Fruit fly (Drosophila melanogaster) whole organism, embryonic: ENCODE data around the gene bmm.

Source experiments
- B-H2 ChIP-seq: fragments of 200-800 bp; sonication (Bioruptor generic); optimal IDR thresholded peaks from 2 replicates; lab custom pipeline; 2018; ENCODE audit warnings: missing biosample characterization, mild to moderate bottlenecking, missing genetic modification characterization
- CG1024 ChIP-seq: fragments of 200-800 bp; sonication (Bioruptor generic); IDR thresholded peaks from 2 replicates; pipeline ENCODE4 v1.3.6; 2022; ENCODE audit warnings: missing biosample characterization, missing genetic modification characterization
- CG10431 ChIP-seq: fragments of 200-800 bp; sonication (Bioruptor generic); optimal IDR thresholded peaks from 3 replicates; lab custom pipeline; 2018; ENCODE audit warnings: missing biosample characterization, mild to moderate bottlenecking, missing genetic modification characterization
- CG11085 ChIP-seq: fragments of 200-800 bp; sonication (Bioruptor generic); IDR thresholded peaks from 2 replicates; pipeline ENCODE4 v1.3.6; 2022; ENCODE audit warnings: missing biosample characterization, missing genetic modification characterization
- CG11093 ChIP-seq: fragments of 200-800 bp; sonication (Bioruptor generic); IDR thresholded peaks from 3 replicates; pipeline ENCODE4 v1.3.6; 2022; ENCODE audit warnings: missing biosample characterization, missing genetic modification characterization
- CG11456 ChIP-seq: fragments of 200-800 bp; sonication (Bioruptor generic); IDR thresholded peaks from 3 replicates; pipeline ENCODE4 v1.3.6; 2022; ENCODE audit warnings: missing biosample characterization, missing genetic modification characterization
- CG1233 ChIP-seq: fragments of 200-800 bp; sonication (Bioruptor generic); optimal IDR thresholded peaks from 4 replicates; lab custom pipeline; 2018; ENCODE audit warnings: missing biosample characterization, mild to moderate bottlenecking, missing genetic modification characterization
- CG12659 ChIP-seq: fragments of 200-800 bp; sonication (Bioruptor generic); optimal IDR thresholded peaks from 3 replicates; lab custom pipeline; 2017; ENCODE audit warnings: mild to moderate bottlenecking, missing biosample characterization, missing genetic modification reagents, missing genetic modification characterization
- CG12942 ChIP-seq: fragments of 200-800 bp; sonication (Bioruptor generic); optimal IDR thresholded peaks from 3 replicates; lab custom pipeline; 2016; ENCODE audit warnings: missing biosample characterization, missing genetic modification characterization
- CG14965 ChIP-seq: fragments of 200-800 bp; sonication (Bioruptor generic); optimal IDR thresholded peaks from 2 replicates; lab custom pipeline; 2016; ENCODE audit warnings: missing biosample characterization, missing genetic modification characterization, borderline replicate concordance
- CG15601 ChIP-seq: fragments of 200-800 bp; sonication (Bioruptor generic); optimal IDR thresholded peaks from 3 replicates; lab custom pipeline; 2019; ENCODE audit warnings: missing biosample characterization, mild to moderate bottlenecking, missing genetic modification characterization, moderate library complexity
- CG2116 ChIP-seq: fragments of 200-800 bp; sonication (Bioruptor generic); optimal IDR thresholded peaks from 3 replicates; lab custom pipeline; 2018; ENCODE audit warnings: missing biosample characterization, mild to moderate bottlenecking, missing genetic modification characterization
- CG34422 ChIP-seq: fragments of 200-800 bp; sonication (Bioruptor generic); IDR thresholded peaks from 3 replicates; pipeline ENCODE4 v1.3.6; 2022; ENCODE audit warnings: missing biosample characterization, missing genetic modification characterization
- CG7556 ChIP-seq: fragments of 200-800 bp; sonication (Bioruptor generic); optimal IDR thresholded peaks from 2 replicates; lab custom pipeline; 2017; ENCODE audit warnings: missing biosample characterization, mild to moderate bottlenecking, missing genetic modification characterization
- CG8944 ChIP-seq: fragments of 200-800 bp; sonication (Bioruptor generic); optimal IDR thresholded peaks from 3 replicates; lab custom pipeline; 2016; ENCODE audit warnings: missing biosample characterization, missing genetic modification characterization
- Dfd ChIP-seq, 2 experiments: fragments of >200 bp; optimal IDR thresholded peaks; 2 replicates each; lab custom pipeline; 2017; ENCODE audit warnings: missing biosample characterization in 2 of 2, missing genetic modification characterization in 2 of 2
- Dp ChIP-seq: fragments of 200-800 bp; sonication (Bioruptor generic); optimal IDR thresholded peaks from 2 replicates; lab custom pipeline; 2018; ENCODE audit warnings: missing biosample characterization, mild to moderate bottlenecking, missing genetic modification characterization, moderate library complexity
- Fer3 ChIP-seq: fragments of 200-800 bp; sonication (Bioruptor generic); optimal IDR thresholded peaks from 2 replicates; lab custom pipeline; 2018; ENCODE audit warnings: missing biosample characterization, mild to moderate bottlenecking, missing genetic modification characterization, moderate library complexity
- Hand ChIP-seq: fragments of 200-800 bp; sonication (Bioruptor generic); optimal IDR thresholded peaks from 2 replicates; lab custom pipeline; 2017; ENCODE audit warnings: mild to moderate bottlenecking, missing biosample characterization, missing genetic modification reagents, missing genetic modification characterization
- Hmr ChIP-seq: fragments of 200-800 bp; sonication (Bioruptor generic); optimal IDR thresholded peaks from 3 replicates; lab custom pipeline; 2017; ENCODE audit warnings: mild to moderate bottlenecking, missing biosample characterization, missing genetic modification reagents, missing genetic modification characterization
- Hr51 ChIP-seq, 2 experiments: fragments of 200-800 bp; sonication (Bioruptor generic); optimal IDR thresholded peaks; 2 replicates in 1 of 2; 3 replicates in 1 of 2; lab custom pipeline; 2016 to 2018; ENCODE audit warnings: missing biosample characterization in 2 of 2, missing genetic modification characterization in 2 of 2, mild to moderate bottlenecking in 1 of 2, moderate library complexity in 1 of 2
- Lim3 ChIP-seq: fragments of 200-800 bp; sonication (Bioruptor generic); IDR thresholded peaks from 2 replicates; pipeline ENCODE4 v1.3.6; 2022; ENCODE audit warnings: missing biosample characterization, missing genetic modification characterization
- Mes4 ChIP-seq: fragments of 200-800 bp; sonication (Bioruptor generic); optimal IDR thresholded peaks from 2 replicates; lab custom pipeline; 2016; ENCODE audit warnings: missing biosample characterization, missing genetic modification characterization
- NC2α ChIP-seq: fragments of 200-800 bp; sonication (Bioruptor generic); optimal IDR thresholded peaks from 2 replicates; lab custom pipeline; 2016; ENCODE audit warnings: missing biosample characterization, missing genetic modification characterization
- NK7.1 ChIP-seq: fragments of 200-800 bp; sonication (Bioruptor generic); optimal IDR thresholded peaks from 3 replicates; lab custom pipeline; 2016; ENCODE audit warnings: missing biosample characterization, missing genetic modification characterization
- Optix ChIP-seq: fragments of 200-800 bp; sonication (Bioruptor generic); IDR thresholded peaks from 3 replicates; pipeline ENCODE4 v1.3.6; 2022; ENCODE audit warnings: missing biosample characterization, missing genetic modification characterization
- Ptx1 ChIP-seq: fragments of 200-800 bp; sonication (Bioruptor generic); IDR thresholded peaks from 2 replicates; pipeline ENCODE4 v1.3.6; 2022; ENCODE audit warnings: missing biosample characterization, missing genetic modification characterization
- Six4 ChIP-seq: fragments of 200-800 bp; sonication (Bioruptor generic); optimal IDR thresholded peaks from 2 replicates; lab custom pipeline; 2016; ENCODE audit warnings: missing biosample characterization, missing genetic modification characterization
- Sox100B ChIP-seq: fragments of 200-800 bp; sonication (Bioruptor generic); optimal IDR thresholded peaks from 3 replicates; lab custom pipeline; 2018; ENCODE audit warnings: missing biosample characterization, mild to moderate bottlenecking, missing genetic modification characterization
- Xrp1 ChIP-seq: fragments of 200-800 bp; sonication (Bioruptor generic); IDR thresholded peaks from 2 replicates; pipeline ENCODE4 v1.3.6; 2022; ENCODE audit warnings: missing biosample characterization, missing genetic modification characterization
- amos ChIP-seq: fragments of 200-800 bp; sonication (Bioruptor generic); IDR thresholded peaks from 2 replicates; pipeline ENCODE4 v1.3.6; 2022; ENCODE audit warnings: missing biosample characterization, missing genetic modification characterization; ENCODE audit not compliant: partially characterized antibody
- ash1 ChIP-seq: fragments of 200-800 bp; sonication (Bioruptor generic); optimal IDR thresholded peaks from 2 replicates; lab custom pipeline; 2018; ENCODE audit warnings: missing biosample characterization, mild to moderate bottlenecking, missing genetic modification characterization
- crc ChIP-seq: fragments of 200-800 bp; sonication (Bioruptor generic); optimal IDR thresholded peaks from 2 replicates; lab custom pipeline; 2016; ENCODE audit warnings: missing biosample characterization, missing genetic modification characterization
- ewg ChIP-seq: fragments of 200-800 bp; sonication (Bioruptor generic); optimal IDR thresholded peaks from 3 replicates; lab custom pipeline; 2017; ENCODE audit warnings: mild to moderate bottlenecking, missing biosample characterization, missing genetic modification reagents, missing genetic modification characterization
- fd96Cb ChIP-seq: fragments of 200-800 bp; sonication (Bioruptor generic); optimal IDR thresholded peaks from 2 replicates; lab custom pipeline; 2018; ENCODE audit warnings: missing biosample characterization, mild to moderate bottlenecking, missing genetic modification characterization, moderate library complexity
- hbn ChIP-seq: fragments of 200-800 bp; sonication (Bioruptor generic); IDR thresholded peaks from 2 replicates; pipeline ENCODE4 v1.3.6; 2022; ENCODE audit warnings: missing biosample characterization, missing genetic modification characterization; ENCODE audit not compliant: partially characterized antibody
- lmd ChIP-seq: fragments of 200-800 bp; sonication (Bioruptor generic); IDR thresholded peaks from 2 replicates; pipeline ENCODE4 v1.3.6; 2022; ENCODE audit warnings: missing biosample characterization, missing genetic modification characterization
- luna ChIP-seq: fragments of 200-800 bp; sonication (Bioruptor generic); optimal IDR thresholded peaks from 2 replicates; lab custom pipeline; 2016; ENCODE audit warnings: missing biosample characterization, missing genetic modification characterization
- nau ChIP-seq: fragments of 200-800 bp; sonication (Bioruptor generic); optimal IDR thresholded peaks from 3 replicates; lab custom pipeline; 2017; ENCODE audit warnings: missing biosample characterization, mild to moderate bottlenecking, missing genetic modification characterization, missing genetic modification reagents
- nerfin-1 ChIP-seq: fragments of 200-800 bp; sonication (Bioruptor generic); optimal IDR thresholded peaks from 3 replicates; lab custom pipeline; 2019; ENCODE audit warnings: missing biosample characterization, mild to moderate bottlenecking, missing genetic modification characterization, moderate library complexity
- org-1 ChIP-seq: fragments of 200-800 bp; sonication (Bioruptor generic); optimal IDR thresholded peaks from 2 replicates; lab custom pipeline; 2017; ENCODE audit warnings: missing biosample characterization, missing genetic modification characterization
- pan ChIP-seq, 4 experiments: fragments of >200 bp in 3 of 4; fragments of 200-800 bp in 1 of 4; sonication (Bioruptor generic) in 1 of 4; optimal IDR thresholded peaks in 3 of 4; IDR thresholded peaks in 1 of 4; 2 replicates each; pipeline versions ENCODE4 v1.3.6 to Lab custom; 2017 to 2022; ENCODE audit warnings: missing biosample characterization in 2 of 4, missing genetic modification characterization in 2 of 4, mixed read lengths in 1 of 4
- run ChIP-seq: fragments of 200-800 bp; sonication (Bioruptor generic); optimal IDR thresholded peaks from 3 replicates; lab custom pipeline; 2018; ENCODE audit warnings: missing biosample characterization, mild to moderate bottlenecking, missing genetic modification characterization
- sc ChIP-seq, 3 experiments: fragments of >200 bp in 2 of 3; fragments of 200-800 bp in 1 of 3; sonication (Bioruptor generic) in 1 of 3; optimal IDR thresholded peaks; 2 replicates in 2 of 3; 3 replicates in 1 of 3; lab custom pipeline; 2017; ENCODE audit warnings: mild to moderate bottlenecking in 1 of 3, missing biosample characterization in 1 of 3, missing genetic modification characterization in 1 of 3, missing genetic modification reagents in 1 of 3
- stc ChIP-seq: fragments of 200-800 bp; sonication (Bioruptor generic); IDR thresholded peaks from 2 replicates; pipeline ENCODE4 v1.3.6; 2022; ENCODE audit warnings: missing biosample characterization, missing genetic modification characterization
- z ChIP-seq: fragments of 200-800 bp; sonication (Bioruptor generic); IDR thresholded peaks from 3 replicates; pipeline ENCODE4 v1.3.6; 2022; ENCODE audit warnings: missing biosample characterization, missing genetic modification characterization
- zen ChIP-seq: fragments of 200-800 bp; sonication (Bioruptor generic); optimal IDR thresholded peaks from 3 replicates; lab custom pipeline; 2018; ENCODE audit warnings: missing biosample characterization, mild to moderate bottlenecking, missing genetic modification characterization, moderate library complexity

Gene bmm

DNA sequence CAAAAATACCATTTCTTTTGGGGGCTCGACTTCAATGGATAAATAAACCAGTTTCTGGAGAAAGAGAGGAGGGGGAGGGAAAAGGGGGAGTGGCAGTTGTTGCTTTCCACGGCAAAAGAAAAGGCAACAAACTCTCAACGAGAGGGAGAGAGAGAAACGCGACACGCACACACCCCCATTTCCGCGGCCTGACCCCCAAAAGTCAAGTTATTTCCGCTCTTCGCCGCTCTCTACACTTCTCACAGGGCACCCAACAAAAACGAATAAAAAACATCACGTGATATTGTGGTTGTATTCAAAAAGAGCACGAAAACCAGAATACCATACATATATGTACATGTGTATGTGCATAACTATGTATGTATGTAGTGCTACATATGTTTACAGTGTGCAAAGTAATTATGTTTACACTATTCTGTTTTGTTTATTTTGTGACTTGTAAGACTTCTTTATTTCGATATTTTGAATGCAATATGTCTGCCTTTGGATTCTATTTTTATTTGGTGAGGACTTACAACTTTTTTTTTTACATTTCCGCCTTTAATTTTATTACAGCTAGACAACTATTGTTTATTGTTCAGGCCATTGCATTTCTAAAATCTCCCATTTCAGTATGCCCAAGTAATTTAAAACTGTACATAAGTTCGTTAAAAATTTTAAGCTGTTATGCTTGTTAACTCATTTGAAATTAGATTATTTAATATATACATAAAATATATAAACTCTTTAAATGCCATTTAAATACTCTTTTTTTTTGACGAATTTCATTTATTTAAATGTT is 4.9 kb downstream of the bmm start (continued):
- TF ChIP-seq ash1 (GFP tag; lab: Kevin White, UChicago) (no peak), hbn (GFP tag; lab: Robert Waterston, UW) (no peak), Optix (GFP tag; lab: Robert Waterston, UW) (no peak), z (GFP tag; lab: Robert Waterston, UW) (peak; percentile 47; the same call in 1 of the 3 replicates), NK7.1 (no peak), CG12942 (GFP tag; lab: Kevin White, UChicago) (peak; percentile 7), run (peak; percentile 90), nau (GFP tag; lab: Kevin White, UChicago) (peak; percentile 61), fd96Cb (tag; lab: Kevin White, UChicago) (peak; percentile 81), Fer3 (peak; percentile 32), zen (peak; percentile 57), B-H2 (GFP tag; lab: Kevin White, UChicago) (peak; percentile 67), Six4 (GFP tag; lab: Kevin White, UChicago) (peak; percentile 21), lmd (peak; percentile 46; the same call in 1 of the 2 replicates), sc (optimal IDR thresholded peaks at IDR 0.05; lab: Kevin White, UChicago) (no peak), sc (GFP tag; optimal IDR thresholded peaks at IDR 0.05; lab: Kevin White, UChicago) (peak; percentile 66), luna (GFP tag; lab: Kevin White, UChicago) (peak; percentile 51), CG11085 (no peak), CG1233 (peak; percentile 77), amos (peak; percentile 9; the same call in 1 of the 2 replicates), nerfin-1 (tag; lab: Kevin White, UChicago) (peak; percentile 88), NC2α (GFP tag; lab: Kevin White, UChicago) (no peak), ewg (GFP tag; lab: Kevin White, UChicago) (peak; percentile 40), Dp (no peak), Hmr (GFP tag; lab: Kevin White, UChicago) (peak; percentile 72), Ptx1 (GFP tag; lab: Robert Waterston, UW) (peak; percentile 36; the same call in 1 of the 2 replicates), CG7556 (peak; percentile 79), CG12659 (GFP tag; lab: Kevin White, UChicago) (peak; percentile 76), Dfd (GFP tag; optimal IDR thresholded peaks at IDR 0.05; lab: Kevin White, UChicago) (no peak), CG2116 (GFP tag; lab: Kevin White, UChicago) (peak; percentile 12), CG14965 (GFP tag; lab: Kevin White, UChicago) (no peak), Xrp1 (GFP tag; lab: Robert Waterston, UW) (peak; percentile 73), crc (GFP tag; lab: Kevin White, UChicago) (peak; percentile 52), org-1 (GFP tag; lab: Kevin White, UChicago) (peak; percentile 39), Sox100B (GFP tag; lab: Kevin White, UChicago) (peak; percentile 89), pan (optimal IDR thresholded peaks at IDR 0.05; lab: Kevin White, UChicago) (no peak), pan (GFP tag; optimal IDR thresholded peaks at IDR 0.05 in 1 of 2, IDR thresholded peaks at IDR 0.05 in 1 of 2) (peak in 1 of 2 experiments; percentile 42), CG10431 (GFP tag; lab: Kevin White, UChicago) (peak; percentile 56), Hand (no peak), CG8944 (GFP tag; lab: Kevin White, UChicago) (peak; percentile 4), CG11093 (GFP tag; lab: Robert Waterston, UW) (0 out of 3 replicates have a peak, but pooled peaks have one; percentile 29), Mes4 (GFP tag; lab: Kevin White, UChicago) (peak; percentile 59), CG15601 (tag; lab: Kevin White, UChicago) (peak; percentile 58), Lim3 (GFP tag; lab: Robert Waterston, UW) (no peak), CG11456 (0 out of 3 replicates have a peak, but pooled peaks have one; percentile 20), Hr51 (GFP tag; optimal IDR thresholded peaks at IDR 0.05; lab: Kevin White, UChicago) (peak in 1 of 2 experiments; percentile 58), CG1024 (GFP tag; lab: Robert Waterston, UW) (no peak), CG34422 (GFP tag; lab: Robert Waterston, UW) (peak; percentile 23; the same call in 2 of the 3 replicates), stc (peak; percentile 57; the same call in 1 of the 2 replicates)
